Fruit fly (Drosophila melanogaster) whole organism, adult: ENCODE results near the gene Papss.

Experiments
- CG11617 ChIP-seq: fragments of 200-800 bp; sonication (Bioruptor generic); optimal IDR thresholded peaks from 2 replicates; lab custom pipeline; 2017; ENCODE audit warnings: mild to moderate bottlenecking, missing biosample characterization, missing genetic modification reagents, missing genetic modification characterization
- CG12768 ChIP-seq: fragments of 200-800 bp; sonication (Bioruptor generic); optimal IDR thresholded peaks from 2 replicates; lab custom pipeline; 2017; ENCODE audit warnings: missing biosample characterization, missing genetic modification characterization, mild to moderate bottlenecking, moderate library complexity, missing genetic modification reagents
- CG14711 ChIP-seq: fragments of 200-800 bp; sonication (Bioruptor generic); optimal IDR thresholded peaks from 2 replicates; lab custom pipeline; 2018; ENCODE audit warnings: missing biosample characterization, mild to moderate bottlenecking, missing genetic modification characterization, moderate library complexity
- CG1620 ChIP-seq: fragments of 200-800 bp; sonication (Bioruptor generic); optimal IDR thresholded peaks from 2 replicates; lab custom pipeline; 2016; ENCODE audit warnings: missing biosample characterization, missing genetic modification characterization
- CG33017 ChIP-seq: fragments of 200-800 bp; sonication (Bioruptor generic); optimal IDR thresholded peaks from 2 replicates; lab custom pipeline; 2018; ENCODE audit warnings: missing biosample characterization, mild to moderate bottlenecking, missing genetic modification characterization, moderate library complexity
- CG5204 ChIP-seq: fragments of 200-800 bp; sonication (Bioruptor generic); optimal IDR thresholded peaks from 2 replicates; lab custom pipeline; 2016; ENCODE audit warnings: missing biosample characterization, missing genetic modification characterization
- CG7045 ChIP-seq: fragments of 200-800 bp; sonication (Bioruptor generic); optimal IDR thresholded peaks from 2 replicates; lab custom pipeline; 2017; ENCODE audit warnings: missing biosample characterization, mild to moderate bottlenecking, missing genetic modification characterization
- CG7101 ChIP-seq: fragments of 200-800 bp; sonication (Bioruptor generic); optimal IDR thresholded peaks from 2 replicates; lab custom pipeline; 2018; ENCODE audit warnings: missing biosample characterization, mild to moderate bottlenecking, missing genetic modification characterization, moderate library complexity
- Clk ChIP-seq: fragments of 200-800 bp; sonication (Bioruptor generic); optimal IDR thresholded peaks from 2 replicates; lab custom pipeline; 2017; ENCODE audit warnings: missing biosample characterization, missing genetic modification characterization
- Crg-1 ChIP-seq: fragments of 200-800 bp; sonication (Bioruptor generic); optimal IDR thresholded peaks from 2 replicates; lab custom pipeline; 2016; ENCODE audit warnings: missing biosample characterization, missing genetic modification characterization
- Hr96 ChIP-seq: fragments of 200-800 bp; sonication (Bioruptor generic); optimal IDR thresholded peaks from 2 replicates; lab custom pipeline; 2016; ENCODE audit warnings: missing biosample characterization, missing genetic modification characterization
- Mnt ChIP-seq: fragments of 200-800 bp; sonication (Bioruptor generic); optimal IDR thresholded peaks from 2 replicates; lab custom pipeline; 2016; ENCODE audit warnings: missing biosample characterization, mild to moderate bottlenecking, missing genetic modification characterization
- bab1 ChIP-seq: fragments of 200-800 bp; sonication (Bioruptor generic); optimal IDR thresholded peaks from 3 replicates; lab custom pipeline; 2019; ENCODE audit warnings: missing biosample characterization, mild to moderate bottlenecking, missing genetic modification characterization, moderate library complexity
- cic ChIP-seq: fragments of 200-800 bp; sonication (Bioruptor generic); optimal IDR thresholded peaks from 2 replicates; lab custom pipeline; 2017; ENCODE audit warnings: missing biosample characterization, mild to moderate bottlenecking, missing genetic modification characterization, moderate library complexity
- cnc ChIP-seq, 2 experiments: fragments of >200 bp; optimal IDR thresholded peaks; 2 replicates each; lab custom pipeline; 2017
- kay ChIP-seq: fragments of 200-800 bp; sonication (Bioruptor generic); peaks from one replicate; lab custom pipeline; 2016; ENCODE audit warnings: missing biosample characterization, missing genetic modification characterization, borderline replicate concordance
- ovo ChIP-seq: fragments of 200-800 bp; sonication (Bioruptor generic); optimal IDR thresholded peaks from 2 replicates; lab custom pipeline; 2016; ENCODE audit warnings: missing biosample characterization, missing genetic modification characterization
- pad ChIP-seq: fragments of 200-800 bp; sonication (Bioruptor generic); optimal IDR thresholded peaks from 3 replicates; lab custom pipeline; 2017; ENCODE audit warnings: missing biosample characterization, missing genetic modification characterization, mild to moderate bottlenecking, moderate library complexity, missing genetic modification reagents
- tj ChIP-seq: fragments of 200-800 bp; sonication (Bioruptor generic); optimal IDR thresholded peaks from 3 replicates; lab custom pipeline; 2017; ENCODE audit warnings: missing biosample characterization, mild to moderate bottlenecking, missing genetic modification characterization, moderate library complexity
- toe ChIP-seq: fragments of 200-800 bp; sonication (Bioruptor generic); optimal IDR thresholded peaks from 2 replicates; lab custom pipeline; 2016; ENCODE audit warnings: missing biosample characterization, missing genetic modification characterization

Papss gene

dm6 chr3L:19896892-19897684 is 52.0 kb downstream of the Papss start:
- TF ChIP-seq Mnt: no peak
- TF ChIP-seq cic (GFP tag; lab: Kevin White, UChicago): peak; percentile 46
- TF ChIP-seq CG12768 (GFP tag; lab: Kevin White, UChicago): peak; percentile 66
- TF ChIP-seq Hr96 (GFP tag; lab: Kevin White, UChicago): peak; percentile 38
- no peak for TF ChIP-seq toe (GFP tag; lab: Kevin White, UChicago)
- peak; percentile 36 for TF ChIP-seq CG33017 (tag; lab: Kevin White, UChicago)
- no peak for TF ChIP-seq Clk (GFP tag; lab: Kevin White, UChicago)
- no peak for TF ChIP-seq CG7045 (GFP tag; lab: Kevin White, UChicago)
- TF ChIP-seq CG14711: no peak
- TF ChIP-seq Crg-1 (GFP tag; lab: Kevin White, UChicago): peak; percentile 86
- TF ChIP-seq cnc (optimal IDR thresholded peaks at IDR 0.05; lab: Kevin White, UChicago): no peak
- TF ChIP-seq bab1 (GFP tag; lab: Kevin White, UChicago): peak; percentile 56
- peak; percentile 57 for TF ChIP-seq pad (GFP tag; lab: Kevin White, UChicago)
- TF ChIP-seq tj: peak; percentile 45
- peak; percentile 21 for TF ChIP-seq CG7101
- TF ChIP-seq CG1620 (GFP tag; lab: Kevin White, UChicago): no peak
- peak; percentile 71 for TF ChIP-seq CG11617
- TF ChIP-seq kay (GFP tag; lab: Kevin White, UChicago): peak; percentile 79
- TF ChIP-seq CG5204 (GFP tag; lab: Kevin White, UChicago): no peak

dm6 chr3L:19897685-19898009 is 52.6 kb downstream of the Papss start:
- TF ChIP-seq Mnt (peak; percentile 47), cic (GFP tag; lab: Kevin White, UChicago) (peak; percentile 1), tj (no peak)

- TF ChIP-seq CG12768 (GFP tag; lab: Kevin White, UChicago) (no peak), bab1 (GFP tag; lab: Kevin White, UChicago) (no peak), tj (no peak), CG14711 (no peak)
Observed at dm6 chr3L:19898547-19899282, 53.6 kb downstream of the Papss start.

- peak; percentile 87 for TF ChIP-seq CG14711
- peak; percentile 73 for TF ChIP-seq cic (GFP tag; lab: Kevin White, UChicago)
- TF ChIP-seq CG11617: peak; percentile 14
- TF ChIP-seq CG7045 (GFP tag; lab: Kevin White, UChicago): no peak
- peak; percentile 47 for TF ChIP-seq CG12768 (GFP tag; lab: Kevin White, UChicago)
- TF ChIP-seq pad (GFP tag; lab: Kevin White, UChicago): peak; percentile 5
- TF ChIP-seq tj: peak; percentile 1
- peak; percentile 95 for TF ChIP-seq kay (GFP tag; lab: Kevin White, UChicago)
- TF ChIP-seq Mnt: peak; percentile 55
- TF ChIP-seq bab1 (GFP tag; lab: Kevin White, UChicago): no peak
- TF ChIP-seq CG7101: no peak
Observed at dm6 chr3L:19899308-19899927, 54.3 kb downstream of the Papss start.

- peak; percentile 56 for TF ChIP-seq cic (GFP tag; lab: Kevin White, UChicago)
- peak; percentile 99 for TF ChIP-seq kay (GFP tag; lab: Kevin White, UChicago)
- peak; percentile 35 for TF ChIP-seq CG12768 (GFP tag; lab: Kevin White, UChicago)
- peak; percentile 21 for TF ChIP-seq CG11617
- TF ChIP-seq Clk (GFP tag; lab: Kevin White, UChicago): no peak
Observed at dm6 chr3L:19900184-19901089, 55.3 kb downstream of the Papss start.

dm6 chr3L:19901486-19902255 is 56.6 kb downstream of the Papss start:
- no peak for TF ChIP-seq CG11617
- no peak for TF ChIP-seq CG5204 (GFP tag; lab: Kevin White, UChicago)
- TF ChIP-seq Clk (GFP tag; lab: Kevin White, UChicago): no peak
- no peak for TF ChIP-seq Crg-1 (GFP tag; lab: Kevin White, UChicago)
- TF ChIP-seq kay (GFP tag; lab: Kevin White, UChicago): peak; percentile 26
- peak; percentile 58 for TF ChIP-seq cic (GFP tag; lab: Kevin White, UChicago)
- no peak for TF ChIP-seq Mnt
- TF ChIP-seq CG14711: no peak
- no peak for TF ChIP-seq ovo
- peak; percentile 15 for TF ChIP-seq tj
- TF ChIP-seq CG12768 (GFP tag; lab: Kevin White, UChicago): peak; percentile 38
- TF ChIP-seq bab1 (GFP tag; lab: Kevin White, UChicago): no peak
- peak in 1 of 2 experiments; percentile 59 for TF ChIP-seq cnc (optimal IDR thresholded peaks at IDR 0.05; lab: Kevin White, UChicago)
- TF ChIP-seq CG7045 (GFP tag; lab: Kevin White, UChicago): no peak
